Worm (Caenorhabditis elegans) whole organism, early embryonic: Measurements from ENCODE around the gene srsx-40.

Source experiments
- ama-1 ChIP-seq: fragments of 150-350 bp; optimal IDR thresholded peaks from 2 replicates; lab custom pipeline; 2014
- hmg-4 ChIP-seq: fragments of 200-800 bp; sonication (Bioruptor generic); optimal IDR thresholded peaks from 2 replicates; lab custom pipeline; 2018; ENCODE audit warnings: mild to moderate bottlenecking, missing genetic modification characterization, missing compliant biosample characterization
- hnd-1 ChIP-seq: sonication (generic microtip); optimal IDR thresholded peaks from 2 replicates; lab custom pipeline; 2016; ENCODE audit warnings: missing genetic modification characterization, missing compliant biosample characterization
- tbx-11 ChIP-seq: fragments of 200-800 bp; sonication (Bioruptor generic); IDR thresholded peaks from 2 replicates; pipeline ENCODE4 v1.3.6; 2022; ENCODE audit warnings: missing genetic modification characterization, missing compliant biosample characterization

DNA sequence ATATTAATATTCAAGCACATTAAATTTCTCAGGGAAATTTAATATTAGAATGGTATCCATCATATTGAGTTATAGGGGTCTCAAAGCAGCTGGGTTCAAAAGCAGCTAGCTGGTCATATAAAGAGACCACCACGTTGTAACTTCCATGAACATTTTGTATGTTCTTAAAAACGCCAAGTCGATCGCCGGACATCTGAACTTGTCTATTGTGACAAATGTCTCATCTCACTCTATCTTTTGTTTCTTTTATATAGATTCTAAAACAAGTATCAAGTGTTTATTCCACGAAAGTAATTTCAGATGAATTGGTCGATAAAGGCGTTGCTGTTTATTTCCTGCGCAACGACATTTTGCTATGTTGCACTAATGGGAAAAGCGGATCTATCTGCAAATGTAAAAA is 6.6 kb downstream of the srsx-40 start, which contains the start of gene ZK105.3:
- TF ChIP-seq ama-1: no peak
- TF ChIP-seq tbx-11 (GFP tag; lab: Robert Waterston, UW): no peak
- no peak for TF ChIP-seq hmg-4 (GFP tag; lab: Kevin White, UChicago)
- no peak for TF ChIP-seq hnd-1
